Fruit fly (Drosophila melanogaster): ENCODE data around the gene Pura.

The Pura gene

DNA sequence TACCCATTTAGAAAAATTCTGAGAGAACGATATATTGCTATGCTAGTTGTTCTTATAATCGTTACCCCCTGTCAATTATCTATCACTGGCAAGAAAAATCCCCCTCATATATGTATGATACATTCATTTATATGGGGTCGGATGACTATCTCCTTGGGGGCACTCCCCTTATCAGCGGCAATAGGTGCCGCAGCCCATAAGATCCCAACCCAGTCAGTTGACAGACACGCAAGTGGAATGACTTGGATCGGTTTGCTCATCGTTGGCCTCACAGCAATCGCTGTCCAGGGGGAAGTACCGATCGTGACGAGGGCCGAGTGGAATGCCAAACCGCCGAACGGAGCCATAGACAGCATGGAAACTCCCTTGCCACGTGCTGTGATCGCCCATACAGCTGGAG is 58.1 kb downstream of the Pura start, which contains the start of gene PGRP-SD:
PGRP-SD (plus strand) TSS at position 213 of the 400 bp plus-strand sequence.
- TF ChIP-seq CTCF (optimal IDR thresholded peaks at IDR 0.05) (no peak), CG8478 (optimal IDR thresholded peaks at IDR 0.05) (no peak)

- TF ChIP-seq CG8478 (optimal IDR thresholded peaks at IDR 0.05) (no peak), CTCF (optimal IDR thresholded peaks at IDR 0.05) (peak in 1 of 2 experiments; percentile 20)
Measured at dm6 chr3L:7654048-7654961, 61.4 kb downstream of the Pura start, which contains the start of gene CG7492. Gene CG7492 (minus strand): TSS chr3L:7654752.

Data from S2 (cell line).